Fruit fly (Drosophila melanogaster) whole organism, embryonic: Measurements from ENCODE around the gene Bem46.

Experiments used
- Adf1 ChIP-seq: fragments of 200-800 bp; sonication (Bioruptor generic); IDR thresholded peaks from 2 replicates; pipeline ENCODE4 v1.3.6; 2022; ENCODE audit warnings: missing biosample characterization, missing genetic modification characterization
- Atf3 ChIP-seq: fragments of 200-800 bp; sonication (Bioruptor generic); optimal IDR thresholded peaks from 3 replicates; lab custom pipeline; 2016; ENCODE audit warnings: missing biosample characterization, missing genetic modification characterization
- CG10147 ChIP-seq: fragments of 200-800 bp; sonication (Bioruptor generic); optimal IDR thresholded peaks from 2 replicates; lab custom pipeline; 2019; ENCODE audit warnings: missing biosample characterization, mild to moderate bottlenecking, missing genetic modification characterization, moderate library complexity
- CG11456 ChIP-seq: fragments of 200-800 bp; sonication (Bioruptor generic); IDR thresholded peaks from 3 replicates; pipeline ENCODE4 v1.3.6; 2022; ENCODE audit warnings: missing biosample characterization, missing genetic modification characterization
- CG11504 ChIP-seq: fragments of 200-800 bp; sonication (Bioruptor generic); optimal IDR thresholded peaks from 3 replicates; lab custom pipeline; 2019; ENCODE audit warnings: missing biosample characterization, mild to moderate bottlenecking, missing genetic modification characterization, moderate library complexity
- CG12071 ChIP-seq: fragments of 200-800 bp; sonication (Bioruptor generic); optimal IDR thresholded peaks from 3 replicates; lab custom pipeline; 2018; ENCODE audit warnings: missing biosample characterization, mild to moderate bottlenecking, missing genetic modification characterization
- CG12391 ChIP-seq: fragments of 200-800 bp; sonication (Bioruptor generic); optimal IDR thresholded peaks from 3 replicates; lab custom pipeline; 2018; ENCODE audit warnings: missing biosample characterization, mild to moderate bottlenecking, missing genetic modification characterization, moderate library complexity
- CG12769 ChIP-seq: fragments of 200-800 bp; sonication (Bioruptor generic); optimal IDR thresholded peaks from 2 replicates; lab custom pipeline; 2019; ENCODE audit warnings: missing biosample characterization, mild to moderate bottlenecking, missing genetic modification characterization, moderate library complexity
- CG14050 ChIP-seq: fragments of 200-800 bp; sonication (Bioruptor generic); IDR thresholded peaks from 3 replicates; pipeline ENCODE4 v1.3.6; 2022; ENCODE audit warnings: missing biosample characterization, missing genetic modification characterization
- CG14441 ChIP-seq: fragments of 200-800 bp; sonication (Bioruptor generic); IDR thresholded peaks from 2 replicates; pipeline ENCODE4 v1.3.6; 2022; ENCODE audit warnings: missing biosample characterization, missing genetic modification characterization
- CG15514 ChIP-seq: fragments of 200-800 bp; sonication (Bioruptor generic); optimal IDR thresholded peaks from 3 replicates; lab custom pipeline; 2017; ENCODE audit warnings: missing biosample characterization, missing genetic modification characterization, mild to moderate bottlenecking, moderate library complexity, missing genetic modification reagents
- CG1603 ChIP-seq: fragments of 200-800 bp; sonication (Bioruptor generic); optimal IDR thresholded peaks from 2 replicates; lab custom pipeline; 2019; ENCODE audit warnings: missing biosample characterization, mild to moderate bottlenecking, missing genetic modification characterization, moderate library complexity
- CG17186 ChIP-seq: fragments of 200-800 bp; sonication (Bioruptor generic); optimal IDR thresholded peaks from 3 replicates; lab custom pipeline; 2017; ENCODE audit warnings: missing biosample characterization, missing genetic modification reagents, missing genetic modification characterization
- CG2889 ChIP-seq: fragments of 200-800 bp; sonication (Bioruptor generic); IDR thresholded peaks from 3 replicates; pipeline ENCODE4 v1.3.6; 2022; ENCODE audit warnings: missing biosample characterization, missing genetic modification characterization
- CG34422 ChIP-seq: fragments of 200-800 bp; sonication (Bioruptor generic); IDR thresholded peaks from 3 replicates; pipeline ENCODE4 v1.3.6; 2022; ENCODE audit warnings: missing biosample characterization, missing genetic modification characterization
- CG6654 ChIP-seq: fragments of 200-800 bp; sonication (Bioruptor generic); optimal IDR thresholded peaks from 2 replicates; lab custom pipeline; 2017; ENCODE audit warnings: missing biosample characterization, mild to moderate bottlenecking, missing genetic modification characterization
- CG6813 ChIP-seq: fragments of 200-800 bp; sonication (Bioruptor generic); optimal IDR thresholded peaks from 2 replicates; lab custom pipeline; 2017; ENCODE audit warnings: missing biosample characterization, missing genetic modification characterization, mild to moderate bottlenecking, moderate library complexity, missing genetic modification reagents
- CG7357 ChIP-seq: fragments of 200-800 bp; sonication (Bioruptor generic); IDR thresholded peaks from 3 replicates; pipeline ENCODE4 v1.3.6; 2022; ENCODE audit warnings: missing biosample characterization, missing genetic modification characterization
- CG7745 ChIP-seq: fragments of 200-800 bp; sonication (Bioruptor generic); optimal IDR thresholded peaks from 2 replicates; lab custom pipeline; 2018; ENCODE audit warnings: missing biosample characterization, mild to moderate bottlenecking, missing genetic modification characterization, moderate library complexity
- CG9609 ChIP-seq: fragments of 200-800 bp; sonication (Bioruptor generic); optimal IDR thresholded peaks from 3 replicates; lab custom pipeline; 2016; ENCODE audit warnings: missing biosample characterization, missing genetic modification characterization
- CG9817 ChIP-seq: fragments of 200-800 bp; sonication (Bioruptor generic); optimal IDR thresholded peaks from 2 replicates; lab custom pipeline; 2018; ENCODE audit warnings: missing biosample characterization, mild to moderate bottlenecking, missing genetic modification characterization, moderate library complexity
- CG9932 ChIP-seq: fragments of 200-800 bp; sonication (Bioruptor generic); IDR thresholded peaks from 2 replicates; pipeline ENCODE4 v1.3.6; 2022; ENCODE audit warnings: missing biosample characterization, missing genetic modification characterization
- D ChIP-seq, 2 experiments: fragments of 200-800 bp in 1 of 2; fragments of >200 bp in 1 of 2; sonication (Bioruptor generic) in 1 of 2; optimal IDR thresholded peaks; 2 replicates in 1 of 2; 3 replicates in 1 of 2; lab custom pipeline; 2017; ENCODE audit warnings: mild to moderate bottlenecking in 1 of 2, missing biosample characterization in 1 of 2, missing genetic modification characterization in 1 of 2, missing genetic modification reagents in 1 of 2
- Deaf1 ChIP-seq: fragments of 200-800 bp; optimal IDR thresholded peaks from 3 replicates; lab custom pipeline; 2019; ENCODE audit warnings: missing biosample characterization, mild to moderate bottlenecking, missing genetic modification characterization, moderate library complexity
- Dek ChIP-seq: fragments of 200-800 bp; sonication (Bioruptor generic); optimal IDR thresholded peaks from 3 replicates; lab custom pipeline; 2019; ENCODE audit warnings: missing biosample characterization, mild to moderate bottlenecking, missing genetic modification characterization, moderate library complexity
- Dip3 ChIP-seq: fragments of 200-800 bp; sonication (Bioruptor generic); optimal IDR thresholded peaks from 3 replicates; lab custom pipeline; 2016; ENCODE audit warnings: missing biosample characterization, missing genetic modification characterization
- Elba2 ChIP-seq: fragments of 200-800 bp; sonication (Bioruptor generic); optimal IDR thresholded peaks from 3 replicates; lab custom pipeline; 2016; ENCODE audit warnings: missing biosample characterization, missing genetic modification characterization
- Ets65A ChIP-seq: fragments of 200-800 bp; sonication (Bioruptor generic); peaks from one replicate; lab custom pipeline; 2016; ENCODE audit warnings: missing biosample characterization, missing genetic modification characterization
- Kr ChIP-seq: fragments of 200-800 bp; sonication (Bioruptor generic); optimal IDR thresholded peaks from 2 replicates; lab custom pipeline; 2017; ENCODE audit warnings: missing biosample characterization, mild to moderate bottlenecking, missing genetic modification characterization
- Ptx1 ChIP-seq: fragments of 200-800 bp; sonication (Bioruptor generic); IDR thresholded peaks from 2 replicates; pipeline ENCODE4 v1.3.6; 2022; ENCODE audit warnings: missing biosample characterization, missing genetic modification characterization
- Sry-β ChIP-seq: fragments of 200-800 bp; sonication (Bioruptor generic); optimal IDR thresholded peaks from 2 replicates; lab custom pipeline; 2018; ENCODE audit warnings: missing biosample characterization, mild to moderate bottlenecking, missing genetic modification characterization, moderate library complexity
- Ssrp ChIP-seq: fragments of 200-800 bp; sonication (Bioruptor generic); optimal IDR thresholded peaks from 2 replicates; lab custom pipeline; 2018; ENCODE audit warnings: missing biosample characterization, mild to moderate bottlenecking, missing genetic modification characterization, moderate library complexity
- Vsx1 ChIP-seq: fragments of 200-800 bp; sonication (Bioruptor generic); optimal IDR thresholded peaks from 2 replicates; lab custom pipeline; 2017; ENCODE audit warnings: missing biosample characterization, mild to moderate bottlenecking, missing genetic modification characterization, missing genetic modification reagents
- ab ChIP-seq: fragments of 200-800 bp; sonication (Bioruptor generic); optimal IDR thresholded peaks from 2 replicates; lab custom pipeline; 2016; ENCODE audit warnings: missing biosample characterization, missing genetic modification characterization
- ash1 ChIP-seq: fragments of 200-800 bp; sonication (Bioruptor generic); optimal IDR thresholded peaks from 2 replicates; lab custom pipeline; 2018; ENCODE audit warnings: missing biosample characterization, mild to moderate bottlenecking, missing genetic modification characterization
- btn ChIP-seq: fragments of 200-800 bp; sonication (Bioruptor generic); optimal IDR thresholded peaks from 2 replicates; lab custom pipeline; 2016; ENCODE audit warnings: missing biosample characterization, missing genetic modification characterization
- chif ChIP-seq, 2 experiments: fragments of 200-800 bp; sonication (Bioruptor generic); optimal IDR thresholded peaks; 3 replicates each; lab custom pipeline; 2016; ENCODE audit warnings: missing biosample characterization in 2 of 2, missing genetic modification characterization in 2 of 2
- crol ChIP-seq: fragments of 200-800 bp; sonication (Bioruptor generic); IDR thresholded peaks from 2 replicates; pipeline ENCODE4 v1.3.6; 2022; ENCODE audit warnings: missing biosample characterization, missing genetic modification characterization
- dysf ChIP-seq: fragments of 200-800 bp; sonication (Bioruptor generic); IDR thresholded peaks from 3 replicates; pipeline ENCODE4 v1.3.6; 2022; ENCODE audit warnings: missing biosample characterization, missing genetic modification characterization
- fd96Cb ChIP-seq: fragments of 200-800 bp; sonication (Bioruptor generic); optimal IDR thresholded peaks from 2 replicates; lab custom pipeline; 2018; ENCODE audit warnings: missing biosample characterization, mild to moderate bottlenecking, missing genetic modification characterization, moderate library complexity
- gcm2 ChIP-seq: fragments of 200-800 bp; sonication (Bioruptor generic); optimal IDR thresholded peaks from 2 replicates; lab custom pipeline; 2016; ENCODE audit warnings: missing biosample characterization, missing genetic modification characterization
- gem ChIP-seq: fragments of 200-800 bp; sonication (Bioruptor generic); optimal IDR thresholded peaks from 2 replicates; lab custom pipeline; 2019; ENCODE audit warnings: missing biosample characterization, mild to moderate bottlenecking, missing genetic modification characterization, moderate library complexity
- her ChIP-seq: fragments of 200-800 bp; sonication (Bioruptor generic); optimal IDR thresholded peaks from 2 replicates; lab custom pipeline; 2016; ENCODE audit warnings: missing biosample characterization, missing genetic modification characterization
- pros ChIP-seq: fragments of 200-800 bp; sonication (Bioruptor generic); optimal IDR thresholded peaks from 3 replicates; lab custom pipeline; 2019; ENCODE audit warnings: missing biosample characterization, mild to moderate bottlenecking, missing genetic modification characterization, moderate library complexity
- rib ChIP-seq: fragments of 200-800 bp; sonication (Bioruptor generic); IDR thresholded peaks from 2 replicates; pipeline ENCODE4 v1.3.6; 2022; ENCODE audit warnings: missing biosample characterization, missing genetic modification characterization
- sens ChIP-seq: fragments of 200-800 bp; sonication (Bioruptor generic); peaks from one replicate; lab custom pipeline; 2016; ENCODE audit warnings: missing biosample characterization, missing genetic modification characterization
- slbo ChIP-seq: fragments of 200-800 bp; sonication (Bioruptor generic); IDR thresholded peaks from 2 replicates; pipeline ENCODE4 v1.3.6; 2022; ENCODE audit warnings: missing biosample characterization, missing genetic modification characterization
- ttk ChIP-seq: fragments of 200-800 bp; sonication (Bioruptor generic); IDR thresholded peaks from 2 replicates; pipeline ENCODE4 v2.1.2; 2022; ENCODE audit warnings: missing biosample characterization, missing genetic modification characterization
- tx ChIP-seq: fragments of 200-800 bp; sonication (Bioruptor generic); optimal IDR thresholded peaks from 2 replicates; lab custom pipeline; 2016; ENCODE audit warnings: missing biosample characterization, missing genetic modification characterization

Gene Bem46

dm6 chr2L:2987681-2988381 is at the start of gene Bem46, which contains the start of gene Chd1 (continued):
- TF ChIP-seq Sry-β (GFP tag; lab: Kevin White, UChicago) (peak; percentile 96), Dek (tag; lab: Kevin White, UChicago) (peak; percentile 87), Deaf1 (tag; lab: Kevin White, UChicago) (no peak), ttk (GFP tag; lab: Robert Waterston, UW) (peak; percentile 82), tx (GFP tag; lab: Kevin White, UChicago) (peak; percentile 57), chif (GFP tag; optimal IDR thresholded peaks at IDR 0.05; lab: Kevin White, UChicago) (peak; percentile 59 to 79), CG11456 (GFP tag; lab: Robert Waterston, UW) (peak; percentile 83), CG1603 (peak; percentile 72), CG34422 (peak; percentile 82; the same call in 2 of the 3 replicates), Vsx1 (GFP tag; lab: Kevin White, UChicago) (no peak), CG11504 (tag; lab: Kevin White, UChicago) (no peak), rib (GFP tag; lab: Robert Waterston, UW) (peak; percentile 78), Adf1 (GFP tag; lab: Robert Waterston, UW) (peak; percentile 40; the same call in 1 of the 2 replicates), CG14441 (GFP tag; lab: Robert Waterston, UW) (peak; percentile 78), CG14050 (peak; percentile 69), slbo (GFP tag; lab: Robert Waterston, UW) (peak; percentile 93), CG12071 (GFP tag; lab: Kevin White, UChicago) (peak; percentile 14), fd96Cb (peak; percentile 84), CG7745 (tag; lab: Kevin White, UChicago) (no peak), CG2889 (peak; percentile 84; the same call in 2 of the 3 replicates), CG12391 (tag; lab: Kevin White, UChicago) (peak; percentile 91), CG7357 (peak; percentile 64; the same call in 1 of the 3 replicates), Ssrp (tag; lab: Kevin White, UChicago) (peak; percentile 89), Kr (GFP tag; lab: Kevin White, UChicago) (no peak), CG15514 (GFP tag; lab: Kevin White, UChicago) (peak; percentile 76), Ptx1 (GFP tag; lab: Robert Waterston, UW) (peak; percentile 91), ash1 (no peak), sens (GFP tag; lab: Kevin White, UChicago) (peak; percentile 94), pros (GFP tag; lab: Kevin White, UChicago) (peak; percentile 13), CG10147 (GFP tag; lab: Kevin White, UChicago) (peak; percentile 87), btn (GFP tag; lab: Kevin White, UChicago) (no peak), Dip3 (peak; percentile 74), gem (tag; lab: Kevin White, UChicago) (peak; percentile 94), dysf (peak; percentile 88), CG17186 (GFP tag; lab: Kevin White, UChicago) (peak; percentile 46), gcm2 (GFP tag; lab: Kevin White, UChicago) (peak; percentile 52), CG9817 (tag; lab: Kevin White, UChicago) (peak; percentile 89), Atf3 (GFP tag; lab: Kevin White, UChicago) (peak; percentile 61), ab (GFP tag; lab: Kevin White, UChicago) (peak; percentile 74), CG6813 (GFP tag; lab: Kevin White, UChicago) (peak; percentile 60), CG6654 (GFP tag; lab: Kevin White, UChicago) (peak; percentile 68), CG9932 (GFP tag; lab: Robert Waterston, UW) (peak; percentile 93), CG9609 (peak; percentile 63), CG12769 (tag; lab: Kevin White, UChicago) (no peak), D (optimal IDR thresholded peaks at IDR 0.05; lab: Kevin White, UChicago) (no peak), D (GFP tag; optimal IDR thresholded peaks at IDR 0.05; lab: Kevin White, UChicago) (peak; percentile 70), Elba2 (GFP tag; lab: Kevin White, UChicago) (peak; percentile 1), Ets65A (GFP tag; lab: Kevin White, UChicago) (peak; percentile 97), her (GFP tag; lab: Kevin White, UChicago) (peak; percentile 24), crol (GFP tag; lab: Robert Waterston, UW) (peak; percentile 33; the same call in 1 of the 2 replicates)
